Worm (Caenorhabditis elegans): Measurements from ENCODE around the gene col-37.
A peak's percentile ranks its signal among the peaks of the same experiment; 100 is the strongest.

col-37 gene

DNA sequence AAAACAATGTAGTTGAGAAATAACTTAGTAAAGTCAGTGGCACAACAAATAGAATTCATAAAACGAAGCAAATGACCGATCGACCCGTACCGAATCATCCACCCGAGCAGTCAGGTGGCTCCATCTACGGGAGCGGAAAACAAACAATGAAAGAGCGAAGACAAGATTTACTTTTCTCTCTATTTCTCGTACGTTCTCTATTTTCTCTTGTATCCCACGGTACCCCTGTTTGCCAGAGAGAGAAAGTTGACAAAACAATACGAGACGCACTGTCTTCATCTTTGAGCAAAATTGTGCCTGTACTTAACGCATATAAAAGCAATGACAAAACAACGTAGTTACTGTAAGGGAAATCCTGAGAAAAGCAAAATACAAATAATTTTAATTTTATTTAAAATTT, 29.1 kb upstream of the col-37 start:
- no peak for TF ChIP-seq ama-1 (optimal IDR thresholded peaks at IDR 0.05)
- TF ChIP-seq tbx-11 (GFP tag; IDR thresholded peaks at IDR 0.05) = no peak
- no peak for TF ChIP-seq B0310.2 (tag; optimal IDR thresholded peaks at IDR 0.05)
- no peak for TF ChIP-seq tbx-37 (GFP tag; conservative IDR thresholded peaks at IDR 0.05)
- TF ChIP-seq flt-1 (GFP tag; IDR thresholded peaks at IDR 0.05) = no peak
- TF ChIP-seq ets-7 (tag; optimal IDR thresholded peaks at IDR 0.05) = no peak

DNA sequence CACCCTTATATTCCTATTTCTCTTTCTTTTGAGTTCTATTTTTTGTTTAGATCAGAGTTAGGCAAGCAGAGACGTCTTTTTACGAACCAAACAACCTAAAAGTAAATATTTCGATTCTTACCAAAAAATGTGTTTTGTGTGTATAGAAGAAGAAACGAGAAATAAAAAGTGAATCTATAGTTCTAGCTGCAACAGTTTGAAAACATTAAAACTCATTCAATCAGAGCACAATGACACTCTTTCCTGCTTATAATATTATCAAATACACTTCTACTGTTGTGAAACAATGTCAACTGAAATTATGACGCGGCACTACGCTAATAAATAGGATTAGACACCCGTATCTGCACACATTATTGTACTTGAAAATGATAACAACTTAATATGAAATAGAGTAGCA, 28.3 kb upstream of the col-37 start, which contains the start of gene ZK836.3:
TSS of gene ZK836.3 (minus strand) at position 101 of the 400 bp plus-strand sequence.
- TF ChIP-seq ceh-36 (tag; optimal IDR thresholded peaks at IDR 0.05) (no peak), hnd-1 (tag; optimal IDR thresholded peaks at IDR 0.05) (no peak), scrt-1 (GFP tag; IDR thresholded peaks at IDR 0.05) (no peak), ama-1 (optimal IDR thresholded peaks at IDR 0.05) (no peak), hmbx-1 (tag; optimal IDR thresholded peaks at IDR 0.05) (no peak), F13C5.2 (tag; optimal IDR thresholded peaks at IDR 0.05) (no peak), B0310.2 (tag; optimal IDR thresholded peaks at IDR 0.05) (no peak), ceh-13 (GFP tag; optimal IDR thresholded peaks at IDR 0.05) (no peak), pes-1 (GFP tag; IDR thresholded peaks at IDR 0.05) (no peak), flt-1 (GFP tag; IDR thresholded peaks at IDR 0.05) (no peak), tbx-37 (GFP tag; conservative IDR thresholded peaks at IDR 0.05) (no peak), ets-7 (tag; optimal IDR thresholded peaks at IDR 0.05) (no peak)

DNA sequence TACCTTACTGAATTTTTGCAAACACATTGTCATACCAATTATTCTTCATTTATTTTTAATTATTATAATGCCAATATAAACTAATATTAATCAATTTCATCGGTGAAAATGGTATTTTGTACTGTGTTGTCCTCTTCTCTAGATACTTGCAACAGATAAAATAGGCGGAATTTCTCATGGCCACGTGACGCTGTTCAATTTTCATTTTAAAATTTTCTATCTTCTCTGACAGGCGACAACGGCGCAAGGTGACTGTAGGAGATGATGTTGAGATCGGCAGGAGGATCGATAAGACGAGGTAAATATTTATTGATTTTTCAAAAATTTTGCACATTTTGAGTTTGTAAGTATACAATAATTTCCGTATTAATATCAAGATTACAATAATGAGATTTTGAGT, 26.7 kb upstream of the col-37 start, which contains the start of gene ogdh-2:
TSS of gene ogdh-2 (plus strand) at position 233 of the 400 bp plus-strand sequence.
- TF ChIP-seq sea-1 (GFP tag; conservative IDR thresholded peaks at IDR 0.05) = no peak
- TF ChIP-seq scrt-1 (GFP tag; IDR thresholded peaks at IDR 0.05) = no peak
- no peak for TF ChIP-seq tra-4 (tag; optimal IDR thresholded peaks at IDR 0.05)
- TF ChIP-seq flt-1 (GFP tag; IDR thresholded peaks at IDR 0.05) = no peak
- TF ChIP-seq ama-1 (optimal IDR thresholded peaks at IDR 0.05) = no peak
- no peak for TF ChIP-seq F13C5.2 (tag; optimal IDR thresholded peaks at IDR 0.05)

DNA sequence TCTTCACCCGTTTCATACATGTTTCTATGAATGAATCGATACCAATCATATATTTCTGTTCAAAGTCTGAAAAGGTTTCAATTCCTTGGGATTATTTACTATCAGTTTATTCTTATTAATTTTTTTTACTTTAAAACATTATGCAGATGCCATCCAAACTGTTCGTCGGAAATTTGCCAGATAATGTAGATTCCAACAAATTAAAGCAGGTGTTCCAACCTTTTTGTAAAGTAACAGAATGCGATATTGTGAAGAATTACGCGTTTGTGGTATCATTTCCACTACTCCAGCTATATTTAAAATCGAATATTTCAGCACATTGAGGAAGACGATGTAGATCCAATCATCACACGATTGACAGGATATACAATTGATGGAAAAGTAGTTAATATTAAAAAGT, 24.6 kb upstream of the col-37 start, which contains the start of gene rnp-1:
TSS of gene rnp-1 (plus strand) at position 145 of the 400 bp plus-strand sequence.
- TF ChIP-seq aly-1 (tag; optimal IDR thresholded peaks at IDR 0.05) (no peak), B0310.2 (tag; optimal IDR thresholded peaks at IDR 0.05) (no peak), ets-7 (tag; optimal IDR thresholded peaks at IDR 0.05) (no peak)

DNA sequence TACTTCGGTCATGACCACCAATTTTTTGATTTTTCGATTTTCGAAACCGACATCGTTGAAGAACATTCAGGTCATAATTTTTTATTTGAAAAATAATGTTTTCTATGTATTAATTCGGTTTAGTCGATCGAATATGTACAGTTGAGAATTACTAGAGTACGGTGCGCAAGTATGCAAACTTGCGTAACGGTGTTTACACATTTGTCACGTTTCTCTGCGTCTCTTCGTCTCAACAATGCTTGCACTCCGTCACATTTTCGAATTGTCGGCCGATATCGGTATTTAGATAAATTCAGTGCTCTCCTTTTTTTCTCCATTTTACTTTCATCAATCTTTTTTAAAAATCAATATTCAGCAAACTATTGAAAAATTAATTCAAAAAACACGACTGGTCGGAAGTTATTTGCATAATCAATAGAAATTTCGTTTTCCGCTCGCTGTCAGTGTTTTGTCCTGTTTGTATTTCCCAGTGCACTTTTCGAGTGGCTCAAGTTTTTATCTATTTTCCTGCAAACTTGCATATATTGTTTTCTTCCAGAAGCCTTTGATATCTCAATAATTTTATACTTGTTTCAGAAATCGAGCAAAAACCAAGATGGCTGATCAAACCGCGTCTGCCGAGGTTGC, 23.5 kb upstream of the col-37 start, which contains the start of gene dpy-30:
TSS of gene dpy-30 (plus strand) at position 577 of the 627 bp plus-strand sequence.
- TF ChIP-seq F13C5.2 (tag; optimal IDR thresholded peaks at IDR 0.05) = peak; percentile 39
- no peak for TF ChIP-seq tbx-11 (GFP tag; IDR thresholded peaks at IDR 0.05)

DNA sequence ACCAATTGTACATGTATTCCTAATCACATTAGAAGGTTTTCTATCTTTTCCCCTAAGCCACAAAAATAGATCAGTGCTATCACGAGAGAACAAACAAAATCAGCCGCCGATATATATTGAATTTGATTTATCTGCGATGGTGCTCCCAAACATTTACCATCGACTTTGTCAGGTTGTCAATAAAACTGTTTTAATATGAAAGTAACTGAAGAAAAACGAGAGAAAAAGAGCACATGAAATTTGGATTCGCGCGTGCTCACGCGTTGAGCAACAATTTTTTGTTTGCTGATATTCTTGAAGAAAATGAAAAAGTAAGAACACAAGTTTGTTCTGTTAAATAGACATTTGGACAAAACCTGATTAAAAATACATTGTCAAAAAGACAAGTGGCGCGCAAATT, 21.3 kb upstream of the col-37 start:
- no peak for TF ChIP-seq tra-4 (tag; optimal IDR thresholded peaks at IDR 0.05)
- no peak for TF ChIP-seq tbx-11 (GFP tag; IDR thresholded peaks at IDR 0.05)
- no peak for TF ChIP-seq tbx-37 (GFP tag; conservative IDR thresholded peaks at IDR 0.05)
- no peak for TF ChIP-seq ceh-13 (GFP tag; optimal IDR thresholded peaks at IDR 0.05)
- TF ChIP-seq ama-1 (optimal IDR thresholded peaks at IDR 0.05) = no peak

DNA sequence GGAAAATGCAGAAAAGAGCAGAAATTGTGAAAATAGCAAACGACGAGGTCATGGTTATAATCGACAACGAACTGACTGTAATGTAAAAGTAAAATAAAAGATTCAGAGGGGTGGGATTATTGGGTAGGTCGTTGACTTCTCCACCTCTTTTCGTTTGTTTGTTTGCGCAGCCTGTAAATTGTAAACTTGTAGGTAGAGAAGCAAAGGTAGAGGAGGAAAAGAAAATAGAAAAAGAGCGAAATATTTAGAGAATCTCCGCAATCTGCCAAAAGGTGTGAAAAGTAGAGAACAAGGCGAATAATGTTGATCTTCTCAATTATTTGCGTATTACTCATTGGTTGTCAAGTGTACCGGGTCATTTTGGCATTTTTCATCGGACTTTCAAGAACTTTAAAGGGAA, 19.8 kb upstream of the col-37 start, which contains the start of gene ZK863.8:
TSS of gene ZK863.8 (minus strand) at position 173 of the 400 bp plus-strand sequence.
- TF ChIP-seq ceh-36 (tag; optimal IDR thresholded peaks at IDR 0.05) = no peak
- no peak for TF ChIP-seq pes-1 (GFP tag; IDR thresholded peaks at IDR 0.05)
- TF ChIP-seq tbx-11 (GFP tag; IDR thresholded peaks at IDR 0.05) = no peak
- TF ChIP-seq B0310.2 (tag; optimal IDR thresholded peaks at IDR 0.05) = no peak
- TF ChIP-seq scrt-1 (GFP tag; IDR thresholded peaks at IDR 0.05) = no peak
- TF ChIP-seq tbx-37 (GFP tag; conservative IDR thresholded peaks at IDR 0.05) = no peak
- no peak for TF ChIP-seq F13C5.2 (tag; optimal IDR thresholded peaks at IDR 0.05)
- no peak for TF ChIP-seq aly-1 (tag; optimal IDR thresholded peaks at IDR 0.05)
- TF ChIP-seq ets-7 (tag; optimal IDR thresholded peaks at IDR 0.05) = no peak
- no peak for TF ChIP-seq flt-1 (GFP tag; IDR thresholded peaks at IDR 0.05)
- no peak for TF ChIP-seq sea-1 (GFP tag; conservative IDR thresholded peaks at IDR 0.05)
- no peak for TF ChIP-seq hnd-1 (tag; optimal IDR thresholded peaks at IDR 0.05)
- TF ChIP-seq hmbx-1 (tag; optimal IDR thresholded peaks at IDR 0.05) = no peak
- no peak for TF ChIP-seq hmg-4 (GFP tag; optimal IDR thresholded peaks at IDR 0.05)
- no peak for TF ChIP-seq ceh-13 (GFP tag; optimal IDR thresholded peaks at IDR 0.05)
- TF ChIP-seq tra-4 (tag; optimal IDR thresholded peaks at IDR 0.05) = no peak
- TF ChIP-seq ama-1 (optimal IDR thresholded peaks at IDR 0.05) = no peak

DNA sequence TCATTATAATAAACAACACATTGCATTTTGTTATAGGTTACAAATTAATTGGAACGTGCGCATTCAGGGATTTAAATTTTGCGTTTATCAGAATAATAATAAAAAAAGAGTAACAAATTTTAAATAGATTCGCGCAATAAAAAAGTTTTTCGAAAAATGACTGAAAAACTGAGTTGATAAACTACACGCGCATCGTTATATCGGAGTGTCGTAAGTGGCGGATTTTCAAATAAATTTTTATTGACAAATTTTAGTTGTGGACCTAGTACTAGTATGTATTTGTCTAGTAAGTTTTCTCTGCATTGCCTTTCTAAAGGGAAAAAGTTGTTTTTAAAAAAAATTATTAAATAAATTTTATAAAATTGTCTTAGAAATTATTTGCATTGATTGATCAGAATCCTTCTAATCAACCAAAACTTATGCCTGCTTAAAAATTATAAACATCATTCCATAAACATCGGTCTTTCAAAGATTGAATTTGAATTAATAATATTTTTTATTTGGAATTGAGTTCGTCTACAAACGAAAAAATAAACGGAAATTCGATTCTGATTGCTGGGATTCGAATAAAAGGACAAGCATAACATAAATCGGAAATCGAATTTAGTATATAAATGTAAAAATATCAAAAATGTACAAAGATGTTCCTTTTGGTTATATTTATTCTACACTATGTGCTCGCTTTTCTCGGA, 16.9 kb upstream of the col-37 start, which contains the start of gene srd-4:
TSS of gene srd-4 (plus strand) at position 642 of the 692 bp plus-strand sequence.
- TF ChIP-seq tbx-11 (GFP tag; IDR thresholded peaks at IDR 0.05) (no peak), ceh-36 (tag; optimal IDR thresholded peaks at IDR 0.05) (no peak)

DNA sequence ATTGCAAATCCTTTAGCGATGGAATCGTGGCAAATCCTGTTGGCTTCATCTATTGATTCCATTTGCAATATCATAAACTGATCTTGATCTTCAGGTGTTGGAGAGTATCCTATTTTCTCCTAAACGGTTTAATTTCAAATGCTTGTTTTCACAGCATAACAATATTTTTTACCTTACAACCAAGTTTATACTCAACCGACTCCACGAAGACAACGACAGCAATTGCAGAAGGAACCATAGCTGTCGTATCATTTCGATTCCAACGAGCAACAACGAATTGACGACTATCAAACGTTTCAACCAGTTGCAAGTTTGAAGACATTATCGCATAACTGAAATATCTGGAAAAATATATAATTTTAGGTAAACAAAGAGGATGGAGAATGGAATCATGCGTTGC, 16.3 kb upstream of the col-37 start, which contains the start of gene usip-1:
TSS of gene usip-1 (minus strand) at position 341 of the 400 bp plus-strand sequence.
- no peak for TF ChIP-seq ceh-13 (GFP tag; optimal IDR thresholded peaks at IDR 0.05)
- TF ChIP-seq scrt-1 (GFP tag; IDR thresholded peaks at IDR 0.05) = no peak
- no peak for TF ChIP-seq flt-1 (GFP tag; IDR thresholded peaks at IDR 0.05)
- no peak for TF ChIP-seq tra-4 (tag; optimal IDR thresholded peaks at IDR 0.05)
- TF ChIP-seq sea-1 (GFP tag; conservative IDR thresholded peaks at IDR 0.05) = no peak
- no peak for TF ChIP-seq B0310.2 (tag; optimal IDR thresholded peaks at IDR 0.05)
- TF ChIP-seq hmg-4 (GFP tag; optimal IDR thresholded peaks at IDR 0.05) = no peak
- no peak for TF ChIP-seq ets-7 (tag; optimal IDR thresholded peaks at IDR 0.05)
- no peak for TF ChIP-seq ama-1 (optimal IDR thresholded peaks at IDR 0.05)
- no peak for TF ChIP-seq ceh-36 (tag; optimal IDR thresholded peaks at IDR 0.05)
